Fruit fly (Drosophila melanogaster) whole organism, embryonic: ENCODE data around the gene CG14818.

ENCODE experiments used
- Ada2b ChIP-seq: fragments of 200-800 bp; sonication (Bioruptor generic); IDR thresholded peaks from 2 replicates; pipeline ENCODE4 v1.3.6; 2022; ENCODE audit warnings: missing biosample characterization, missing genetic modification characterization
- Atf6 ChIP-seq: fragments of 200-800 bp; sonication (Bioruptor generic); IDR thresholded peaks from 2 replicates; pipeline ENCODE4 v1.3.6; 2022; ENCODE audit warnings: missing biosample characterization, missing genetic modification characterization
- Bgb ChIP-seq: fragments of 200-800 bp; sonication (Bioruptor generic); IDR thresholded peaks from 2 replicates; pipeline ENCODE4 v1.3.6; 2022; ENCODE audit warnings: missing biosample characterization, missing genetic modification characterization; ENCODE audit not compliant: partially characterized antibody
- CG1024 ChIP-seq: fragments of 200-800 bp; sonication (Bioruptor generic); IDR thresholded peaks from 2 replicates; pipeline ENCODE4 v1.3.6; 2022; ENCODE audit warnings: missing biosample characterization, missing genetic modification characterization
- CG11560 ChIP-seq: fragments of 200-800 bp; sonication (Bioruptor generic); IDR thresholded peaks from 3 replicates; pipeline ENCODE4 v1.3.6; 2022; ENCODE audit warnings: missing biosample characterization, missing genetic modification characterization
- CG12236 ChIP-seq: fragments of 200-800 bp; sonication (Bioruptor generic); optimal IDR thresholded peaks from 2 replicates; lab custom pipeline; 2016; ENCODE audit warnings: missing biosample characterization, missing genetic modification characterization
- CG12942 ChIP-seq: fragments of 200-800 bp; sonication (Bioruptor generic); optimal IDR thresholded peaks from 3 replicates; lab custom pipeline; 2016; ENCODE audit warnings: missing biosample characterization, missing genetic modification characterization
- CG14667 ChIP-seq: fragments of 200-800 bp; sonication (Bioruptor generic); IDR thresholded peaks from 2 replicates; pipeline ENCODE4 v1.3.6; 2022; ENCODE audit warnings: missing biosample characterization, missing genetic modification characterization
- CG16779 ChIP-seq: fragments of 200-800 bp; sonication (Bioruptor generic); IDR thresholded peaks from 2 replicates; pipeline ENCODE4 v1.3.6; 2022; ENCODE audit warnings: missing biosample characterization, missing genetic modification characterization
- CG2116 ChIP-seq: fragments of 200-800 bp; sonication (Bioruptor generic); optimal IDR thresholded peaks from 3 replicates; lab custom pipeline; 2018; ENCODE audit warnings: missing biosample characterization, mild to moderate bottlenecking, missing genetic modification characterization
- CG2202 ChIP-seq: fragments of 200-800 bp; sonication (Bioruptor generic); optimal IDR thresholded peaks from 2 replicates; lab custom pipeline; 2018; ENCODE audit warnings: missing biosample characterization, mild to moderate bottlenecking, missing genetic modification characterization
- CG4424 ChIP-seq: fragments of 200-800 bp; sonication (Bioruptor generic); optimal IDR thresholded peaks from 3 replicates; lab custom pipeline; 2016; ENCODE audit warnings: missing biosample characterization, missing genetic modification characterization
- CG4820 ChIP-seq: fragments of 200-800 bp; sonication (Bioruptor generic); optimal IDR thresholded peaks from 3 replicates; lab custom pipeline; 2016; ENCODE audit warnings: missing biosample characterization, missing genetic modification characterization
- CG5180 ChIP-seq: fragments of 200-800 bp; sonication (Bioruptor generic); optimal IDR thresholded peaks from 3 replicates; lab custom pipeline; 2017; ENCODE audit warnings: missing biosample characterization, missing genetic modification characterization, mild to moderate bottlenecking, moderate library complexity, missing genetic modification reagents
- CG6813 ChIP-seq: fragments of 200-800 bp; sonication (Bioruptor generic); optimal IDR thresholded peaks from 2 replicates; lab custom pipeline; 2017; ENCODE audit warnings: missing biosample characterization, missing genetic modification characterization, mild to moderate bottlenecking, moderate library complexity, missing genetic modification reagents
- CG7839 ChIP-seq: fragments of 200-800 bp; sonication (Bioruptor generic); optimal IDR thresholded peaks from 3 replicates; lab custom pipeline; 2018; ENCODE audit warnings: missing biosample characterization, mild to moderate bottlenecking, missing genetic modification characterization, moderate library complexity
- CG8290 ChIP-seq, 3 experiments: fragments of 200-800 bp; sonication (Bioruptor generic); optimal IDR thresholded peaks; 2 replicates each; lab custom pipeline; 2016 to 2019; ENCODE audit warnings: missing biosample characterization in 3 of 3, missing genetic modification characterization in 3 of 3, mild to moderate bottlenecking in 2 of 3, moderate library complexity in 1 of 3
- CG9817 ChIP-seq: fragments of 200-800 bp; sonication (Bioruptor generic); optimal IDR thresholded peaks from 2 replicates; lab custom pipeline; 2018; ENCODE audit warnings: missing biosample characterization, mild to moderate bottlenecking, missing genetic modification characterization, moderate library complexity
- NC2β ChIP-seq: fragments of 200-800 bp; sonication (Bioruptor generic); optimal IDR thresholded peaks from 2 replicates; lab custom pipeline; 2016; ENCODE audit warnings: missing biosample characterization, missing genetic modification characterization
- Nf-YB ChIP-seq: fragments of 200-800 bp; sonication (Bioruptor generic); optimal IDR thresholded peaks from 3 replicates; lab custom pipeline; 2019; ENCODE audit warnings: missing biosample characterization, mild to moderate bottlenecking, missing genetic modification characterization, moderate library complexity
- NfI ChIP-seq: fragments of 200-800 bp; sonication (Bioruptor generic); optimal IDR thresholded peaks from 3 replicates; lab custom pipeline; 2018; ENCODE audit warnings: missing biosample characterization, mild to moderate bottlenecking, missing genetic modification characterization, moderate library complexity
- PHDP ChIP-seq: fragments of 200-800 bp; sonication (Bioruptor generic); optimal IDR thresholded peaks from 3 replicates; lab custom pipeline; 2018; ENCODE audit warnings: missing biosample characterization, mild to moderate bottlenecking, missing genetic modification characterization, moderate library complexity
- Sry-δ ChIP-seq: fragments of 200-800 bp; sonication (Bioruptor generic); optimal IDR thresholded peaks from 2 replicates; lab custom pipeline; 2016; ENCODE audit warnings: missing biosample characterization, missing genetic modification characterization
- Trl ChIP-seq, 3 experiments: fragments of >200 bp in 2 of 3; fragments of 200-800 bp in 1 of 3; sonication (Bioruptor generic) in 1 of 3; optimal IDR thresholded peaks; 2 replicates in 1 of 3; 3 replicates in 2 of 3; lab custom pipeline; 2016 to 2017; ENCODE audit warnings: missing biosample characterization in 1 of 3, missing genetic modification characterization in 1 of 3
- Vsx1 ChIP-seq: fragments of 200-800 bp; sonication (Bioruptor generic); optimal IDR thresholded peaks from 2 replicates; lab custom pipeline; 2017; ENCODE audit warnings: missing biosample characterization, mild to moderate bottlenecking, missing genetic modification characterization, missing genetic modification reagents
- bab2 ChIP-seq: fragments of 200-800 bp; sonication (Bioruptor generic); optimal IDR thresholded peaks from 2 replicates; lab custom pipeline; 2016; ENCODE audit warnings: missing biosample characterization, missing genetic modification characterization
- chm ChIP-seq: fragments of 200-800 bp; sonication (Bioruptor generic); IDR thresholded peaks from 2 replicates; pipeline ENCODE4 v1.3.6; 2022; ENCODE audit warnings: missing biosample characterization, missing genetic modification characterization
- ci ChIP-seq: fragments of 200-800 bp; sonication (Bioruptor generic); IDR thresholded peaks from 3 replicates; pipeline ENCODE4 v1.3.6; 2022; ENCODE audit warnings: missing biosample characterization, missing genetic modification characterization
- crc ChIP-seq: fragments of 200-800 bp; sonication (Bioruptor generic); optimal IDR thresholded peaks from 2 replicates; lab custom pipeline; 2016; ENCODE audit warnings: missing biosample characterization, missing genetic modification characterization
- crol ChIP-seq: fragments of 200-800 bp; sonication (Bioruptor generic); IDR thresholded peaks from 2 replicates; pipeline ENCODE4 v1.3.6; 2022; ENCODE audit warnings: missing biosample characterization, missing genetic modification characterization
- disco-r ChIP-seq: fragments of 200-800 bp; sonication (Bioruptor generic); optimal IDR thresholded peaks from 2 replicates; lab custom pipeline; 2016; ENCODE audit warnings: missing biosample characterization, missing genetic modification characterization
- dmrt11E ChIP-seq: fragments of 200-800 bp; sonication (Bioruptor generic); optimal IDR thresholded peaks from 3 replicates; lab custom pipeline; 2018; ENCODE audit warnings: missing biosample characterization, mild to moderate bottlenecking, missing genetic modification characterization, moderate library complexity
- en ChIP-seq: fragments of 200-800 bp; sonication (Bioruptor generic); optimal IDR thresholded peaks from 2 replicates; lab custom pipeline; 2016; ENCODE audit warnings: missing biosample characterization, missing genetic modification characterization
- eyg ChIP-seq: fragments of 200-800 bp; sonication (Bioruptor generic); optimal IDR thresholded peaks from 3 replicates; lab custom pipeline; 2016; ENCODE audit warnings: missing biosample characterization, missing genetic modification characterization
- fu2 ChIP-seq: fragments of 200-800 bp; sonication (Bioruptor generic); optimal IDR thresholded peaks from 2 replicates; lab custom pipeline; 2016; ENCODE audit warnings: missing biosample characterization, missing genetic modification characterization
- gfzf ChIP-seq: fragments of 200-800 bp; sonication (Bioruptor generic); optimal IDR thresholded peaks from 2 replicates; lab custom pipeline; 2016; ENCODE audit warnings: missing biosample characterization, mild to moderate bottlenecking, missing genetic modification characterization, moderate library complexity
- gro ChIP-seq: fragments of 200-800 bp; sonication (Bioruptor generic); optimal IDR thresholded peaks from 2 replicates; lab custom pipeline; 2016; ENCODE audit warnings: missing biosample characterization, missing genetic modification characterization
- her ChIP-seq: fragments of 200-800 bp; sonication (Bioruptor generic); optimal IDR thresholded peaks from 2 replicates; lab custom pipeline; 2016; ENCODE audit warnings: missing biosample characterization, missing genetic modification characterization
- knrl ChIP-seq: fragments of 200-800 bp; sonication (Bioruptor generic); IDR thresholded peaks from 3 replicates; pipeline ENCODE4 v1.3.6; 2022; ENCODE audit warnings: missing biosample characterization, missing genetic modification characterization; ENCODE audit not compliant: partially characterized antibody
- nau ChIP-seq: fragments of 200-800 bp; sonication (Bioruptor generic); optimal IDR thresholded peaks from 3 replicates; lab custom pipeline; 2017; ENCODE audit warnings: missing biosample characterization, mild to moderate bottlenecking, missing genetic modification characterization, missing genetic modification reagents
- pb ChIP-seq: fragments of 200-800 bp; sonication (Bioruptor generic); optimal IDR thresholded peaks from 3 replicates; lab custom pipeline; 2016; ENCODE audit warnings: missing biosample characterization, missing genetic modification characterization
- pho ChIP-seq: fragments of 200-800 bp; sonication (Bioruptor generic); optimal IDR thresholded peaks from 2 replicates; lab custom pipeline; 2016; ENCODE audit warnings: missing biosample characterization, missing genetic modification characterization
- prd ChIP-seq, 3 experiments: fragments of >200 bp in 2 of 3; fragments of 200-800 bp in 1 of 3; sonication (Bioruptor generic) in 1 of 3; optimal IDR thresholded peaks in 2 of 3; IDR thresholded peaks in 1 of 3; 2 replicates in 2 of 3; 3 replicates in 1 of 3; pipeline versions ENCODE4 v1.3.6 to Lab custom; 2017 to 2022; ENCODE audit warnings: missing biosample characterization in 1 of 3, missing genetic modification characterization in 1 of 3
- pros ChIP-seq: fragments of 200-800 bp; sonication (Bioruptor generic); optimal IDR thresholded peaks from 3 replicates; lab custom pipeline; 2019; ENCODE audit warnings: missing biosample characterization, mild to moderate bottlenecking, missing genetic modification characterization, moderate library complexity
- run ChIP-seq: fragments of 200-800 bp; sonication (Bioruptor generic); optimal IDR thresholded peaks from 3 replicates; lab custom pipeline; 2018; ENCODE audit warnings: missing biosample characterization, mild to moderate bottlenecking, missing genetic modification characterization
- sima ChIP-seq: fragments of 200-800 bp; sonication (Bioruptor generic); optimal IDR thresholded peaks from 2 replicates; lab custom pipeline; 2016; ENCODE audit warnings: missing biosample characterization, missing genetic modification characterization
- stwl ChIP-seq: fragments of 200-800 bp; sonication (Bioruptor generic); optimal IDR thresholded peaks from 3 replicates; lab custom pipeline; 2018; ENCODE audit warnings: missing biosample characterization, mild to moderate bottlenecking, missing genetic modification characterization, moderate library complexity
- tx ChIP-seq: fragments of 200-800 bp; sonication (Bioruptor generic); optimal IDR thresholded peaks from 2 replicates; lab custom pipeline; 2016; ENCODE audit warnings: missing biosample characterization, missing genetic modification characterization
- wor ChIP-seq: fragments of 200-800 bp; sonication (Bioruptor generic); IDR thresholded peaks from 2 replicates; pipeline ENCODE4 v1.3.6; 2022; ENCODE audit warnings: missing biosample characterization, missing genetic modification characterization

Gene CG14818

DNA sequence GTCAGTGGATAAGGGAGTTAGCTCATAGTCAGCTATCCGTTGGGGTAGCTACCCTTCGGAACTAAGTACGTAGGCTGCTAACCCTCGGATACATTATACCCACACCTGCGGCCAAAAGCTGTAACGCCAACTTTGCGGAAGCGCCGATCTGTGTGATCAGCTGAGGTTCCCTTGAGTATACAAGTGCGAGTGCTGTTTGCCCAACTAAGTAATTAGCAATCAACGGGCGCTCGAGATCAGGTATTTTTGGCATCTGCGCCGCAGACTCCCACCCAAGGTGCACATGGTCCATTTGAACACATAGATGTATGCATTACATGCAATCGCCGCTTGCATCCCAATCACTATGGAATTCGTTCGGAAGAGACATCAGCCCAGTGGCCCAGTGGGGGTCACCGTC is 25.5 kb downstream of the CG14818 start (continued):
- TF ChIP-seq gro (GFP tag; lab: Kevin White, UChicago) (peak; percentile 80), CG4820 (GFP tag; lab: Kevin White, UChicago) (no peak), CG4424 (GFP tag; lab: Kevin White, UChicago) (no peak), crol (GFP tag; lab: Robert Waterston, UW) (no peak), Nf-YB (GFP tag; lab: Kevin White, UChicago) (no peak), en (GFP tag; lab: Kevin White, UChicago) (no peak), CG14667 (GFP tag; lab: Robert Waterston, UW) (no peak), crc (GFP tag; lab: Kevin White, UChicago) (peak; percentile 50), Vsx1 (peak; percentile 72), eyg (peak; percentile 84), dmrt11E (tag; lab: Kevin White, UChicago) (no peak), CG11560 (no peak), CG5180 (peak; percentile 66), bab2 (peak; percentile 72), chm (GFP tag; lab: Robert Waterston, UW) (no peak), gfzf (GFP tag; lab: Kevin White, UChicago) (no peak), CG2202 (tag; lab: Kevin White, UChicago) (no peak), pros (no peak), Sry-δ (GFP tag; lab: Kevin White, UChicago) (peak; percentile 28), sima (peak; percentile 32), CG16779 (peak; percentile 65; the same call in 1 of the 2 replicates), tx (GFP tag; lab: Kevin White, UChicago) (peak; percentile 32), PHDP (tag; lab: Kevin White, UChicago) (peak; percentile 58), Bgb (GFP tag; lab: Robert Waterston, UW) (no peak), Atf6 (GFP tag; lab: Robert Waterston, UW) (peak; percentile 92), CG6813 (GFP tag; lab: Kevin White, UChicago) (peak; percentile 92), wor (GFP tag; lab: Robert Waterston, UW) (no peak), ci (GFP tag; lab: Robert Waterston, UW) (peak; percentile 61; the same call in 2 of the 3 replicates), CG2116 (GFP tag; lab: Kevin White, UChicago) (peak; percentile 45), CG8290 (GFP tag; optimal IDR thresholded peaks at IDR 0.05; lab: Kevin White, UChicago) (no peak), CG8290 (tag; optimal IDR thresholded peaks at IDR 0.05; lab: Kevin White, UChicago) (peak in 1 of 2 experiments; percentile 96), fu2 (GFP tag; lab: Kevin White, UChicago) (no peak), pb (peak; percentile 57), prd (optimal IDR thresholded peaks at IDR 0.05; lab: Kevin White, UChicago) (no peak), prd (GFP tag; IDR thresholded peaks at IDR 0.05; lab: Robert Waterston, UW) (0 out of 3 replicates have a peak, but pooled peaks have one; percentile 20), CG7839 (tag; lab: Kevin White, UChicago) (peak; percentile 15), CG12236 (no peak), stwl (tag; lab: Kevin White, UChicago) (no peak), NfI (GFP tag; lab: Kevin White, UChicago) (peak; percentile 25), CG1024 (0 out of 2 replicates have a peak, but pooled peaks have one; percentile 13), her (peak; percentile 81), CG12942 (GFP tag; lab: Kevin White, UChicago) (peak; percentile 55), NC2β (GFP tag; lab: Kevin White, UChicago) (no peak), CG9817 (tag; lab: Kevin White, UChicago) (peak; percentile 40), knrl (GFP tag; lab: Robert Waterston, UW) (no peak), disco-r (peak; percentile 59), Trl (optimal IDR thresholded peaks at IDR 0.05; lab: Kevin White, UChicago) (no peak), Trl (GFP tag; optimal IDR thresholded peaks at IDR 0.05; lab: Kevin White, UChicago) (peak; percentile 80), run (tag; lab: Kevin White, UChicago) (peak; percentile 17), pho (GFP tag; lab: Kevin White, UChicago) (peak; percentile 66), nau (GFP tag; lab: Kevin White, UChicago) (peak; percentile 83), Ada2b (peak; percentile 29; the same call in 1 of the 2 replicates)
